Worm (Caenorhabditis elegans): ENCODE data around the gene egl-46.

Gene egl-46

ce11 chrV:6649317-6649716, 32.1 kb downstream of the egl-46 start, which contains the start of gene T10H9.1:
TSS of gene T10H9.1 (plus strand) at chrV:6649617.
- TF ChIP-seq zip-5 (tag; optimal IDR thresholded peaks at IDR 0.05) (no peak), unc-42 (tag; optimal IDR thresholded peaks at IDR 0.05) (no peak), unc-3 (GFP tag; conservative IDR thresholded peaks at IDR 0.05) (no peak), unc-3 (tag; optimal IDR thresholded peaks at IDR 0.05) (no peak), lin-11 (tag; optimal IDR thresholded peaks at IDR 0.05) (no peak), ceh-45 (GFP tag; IDR thresholded peaks at IDR 0.05) (no peak)

ce11 chrV:6645810-6646209, 35.6 kb downstream of the egl-46 start:
- TF ChIP-seq mec-3 (tag; optimal IDR thresholded peaks at IDR 0.05; ENCODE audit: borderline replicate concordance), result no peak
- no peak for TF ChIP-seq nfya-1 (tag; optimal IDR thresholded peaks at IDR 0.05)
- TF ChIP-seq K02D7.2 (tag; optimal IDR thresholded peaks at IDR 0.05), result no peak
- no peak for TF ChIP-seq ceh-19 (GFP tag; optimal IDR thresholded peaks at IDR 0.05)
- TF ChIP-seq tbx-2 (tag; optimal IDR thresholded peaks at IDR 0.05), result no peak
- TF ChIP-seq sdc-2 (tag; optimal IDR thresholded peaks at IDR 0.05), result no peak
- TF ChIP-seq pros-1 (tag; optimal IDR thresholded peaks at IDR 0.05), result no peak
- TF ChIP-seq T23F11.4 (GFP tag; optimal IDR thresholded peaks at IDR 0.05), result no peak
- no peak for TF ChIP-seq ama-1 (optimal IDR thresholded peaks at IDR 0.05)
- no peak for TF ChIP-seq ceh-34 (tag; optimal IDR thresholded peaks at IDR 0.05)
- no peak for TF ChIP-seq nhr-232 (tag; optimal IDR thresholded peaks at IDR 0.05)
- TF ChIP-seq dve-1 (tag; optimal IDR thresholded peaks at IDR 0.05), result no peak
- no peak for TF ChIP-seq odd-2 (tag; optimal IDR thresholded peaks at IDR 0.05)
- no peak for TF ChIP-seq ahr-1 (tag; optimal IDR thresholded peaks at IDR 0.05)
- TF ChIP-seq sox-2 (GFP tag; IDR thresholded peaks at IDR 0.05), result no peak
- no peak for TF ChIP-seq ceh-9 (tag; optimal IDR thresholded peaks at IDR 0.05)
- no peak for TF ChIP-seq hlh-6 (tag; optimal IDR thresholded peaks at IDR 0.05)
- TF ChIP-seq rnt-1 (tag; optimal IDR thresholded peaks at IDR 0.05), result no peak

ce11 chrV:6632925-6633324, 48.4 kb downstream of the egl-46 start, which contains the start of gene scd-2:
TSS of gene scd-2 (plus strand) at chrV:6633225.
- TF ChIP-seq sdc-2 (tag; optimal IDR thresholded peaks at IDR 0.05) (no peak), sox-2 (GFP tag; IDR thresholded peaks at IDR 0.05) (no peak), ceh-22 (tag; optimal IDR thresholded peaks at IDR 0.05) (no peak), hlh-6 (tag; optimal IDR thresholded peaks at IDR 0.05) (no peak), pax-1 (tag; optimal IDR thresholded peaks at IDR 0.05) (no peak), F13H6.1 (tag; optimal IDR thresholded peaks at IDR 0.05) (no peak), fax-1 (tag; optimal IDR thresholded peaks at IDR 0.05) (no peak), lim-6 (tag; optimal IDR thresholded peaks at IDR 0.05) (no peak), odd-2 (tag; optimal IDR thresholded peaks at IDR 0.05) (no peak), hlh-15 (tag; optimal IDR thresholded peaks at IDR 0.05) (no peak), tbx-7 (tag; optimal IDR thresholded peaks at IDR 0.05) (no peak), nhr-232 (tag; optimal IDR thresholded peaks at IDR 0.05) (no peak), ceh-2 (tag; optimal IDR thresholded peaks at IDR 0.05) (no peak)

ce11 chrV:6631866-6632265, 49.5 kb downstream of the egl-46 start:
- TF ChIP-seq sox-2 (GFP tag; IDR thresholded peaks at IDR 0.05) (no peak), ceh-19 (GFP tag; optimal IDR thresholded peaks at IDR 0.05) (no peak), unc-42 (tag; optimal IDR thresholded peaks at IDR 0.05) (no peak), fkh-10 (GFP tag; optimal IDR thresholded peaks at IDR 0.05) (no peak), Y22D7AL.16 (tag; optimal IDR thresholded peaks at IDR 0.05) (no peak), dmd-4 (tag; optimal IDR thresholded peaks at IDR 0.05; ENCODE audit: borderline replicate concordance) (no peak), pqm-1 (tag; optimal IDR thresholded peaks at IDR 0.05) (no peak), ceh-2 (tag; optimal IDR thresholded peaks at IDR 0.05) (no peak)

ce11 chrV:6630769-6631168, 50.6 kb downstream of the egl-46 start:
- no peak for TF ChIP-seq npax-4 (tag; optimal IDR thresholded peaks at IDR 0.05)
- TF ChIP-seq K09A11.1 (tag; optimal IDR thresholded peaks at IDR 0.05; ENCODE audit: insufficient read depth), result no peak
- no peak for TF ChIP-seq ceh-34 (tag; optimal IDR thresholded peaks at IDR 0.05)
- TF ChIP-seq ttx-3 (tag; optimal IDR thresholded peaks at IDR 0.05), result no peak
